Fruit fly (Drosophila melanogaster): ENCODE measurements around the gene CG11837.

Gene CG11837

dm6 chr3R:29027122-29027521 lies 22.2 kb upstream of the CG11837 start, which contains the start of the genes eIF4E6 and CG1951 (continued):
- TF ChIP-seq Hand (GFP tag; optimal IDR thresholded peaks at IDR 0.05), result no peak
- TF ChIP-seq vvl (GFP tag; IDR thresholded peaks at IDR 0.05), result 0 out of 2 replicates have a peak, but pooled peaks have one; percentile 9
- no peak for TF ChIP-seq ash1 (GFP tag; optimal IDR thresholded peaks at IDR 0.05)
- TF ChIP-seq Sin3A (optimal IDR thresholded peaks at IDR 0.05), result peak; percentile 31
- TF ChIP-seq CG6175 (GFP tag; IDR thresholded peaks at IDR 0.05), result no peak
- no peak for TF ChIP-seq CG1647 (GFP tag; optimal IDR thresholded peaks at IDR 0.05)
- TF ChIP-seq CG5245 (GFP tag; optimal IDR thresholded peaks at IDR 0.05), result no peak
- TF ChIP-seq CG10321 (GFP tag; IDR thresholded peaks at IDR 0.05), result no peak
- TF ChIP-seq rib (GFP tag; IDR thresholded peaks at IDR 0.05), result no peak
- no peak for TF ChIP-seq Abd-B (GFP tag; optimal IDR thresholded peaks at IDR 0.05)
- no peak for TF ChIP-seq trh (GFP tag; optimal IDR thresholded peaks at IDR 0.05)
- no peak for TF ChIP-seq bsh (GFP tag; optimal IDR thresholded peaks at IDR 0.05)
- no peak for TF ChIP-seq CG30431 (GFP tag; optimal IDR thresholded peaks at IDR 0.05)
- peak; percentile 93 for TF ChIP-seq inv (GFP tag; IDR thresholded peaks at IDR 0.05; ENCODE audit: partially characterized antibody)
- no peak for TF ChIP-seq CG13894 (tag; optimal IDR thresholded peaks at IDR 0.05)
- TF ChIP-seq CG8281 (tag; optimal IDR thresholded peaks at IDR 0.05), result peak; percentile 10
- TF ChIP-seq repo (GFP tag; optimal IDR thresholded peaks at IDR 0.05), result no peak
- no peak for TF ChIP-seq unpg (GFP tag; optimal IDR thresholded peaks at IDR 0.05)
- no peak for TF ChIP-seq CG14710 (tag; optimal IDR thresholded peaks at IDR 0.05)
- TF ChIP-seq pum (GFP tag; optimal IDR thresholded peaks at IDR 0.05), result no peak
- TF ChIP-seq crp (GFP tag; optimal IDR thresholded peaks at IDR 0.05), result no peak
- TF ChIP-seq CG9932 (GFP tag; IDR thresholded peaks at IDR 0.05), result no peak; the same call in 1 of the 2 replicates
- no peak for TF ChIP-seq CG1792 (GFP tag; optimal IDR thresholded peaks at IDR 0.05)
- no peak for TF ChIP-seq CG8388 (GFP tag; optimal IDR thresholded peaks at IDR 0.05)
- no peak for TF ChIP-seq lola (GFP tag; optimal IDR thresholded peaks at IDR 0.05)
- TF ChIP-seq CG17359 (tag; optimal IDR thresholded peaks at IDR 0.05), result no peak
- TF ChIP-seq stwl (tag; optimal IDR thresholded peaks at IDR 0.05), result peak; percentile 87
- TF ChIP-seq CG7839 (tag; optimal IDR thresholded peaks at IDR 0.05), result no peak
- TF ChIP-seq CG3281 (GFP tag; optimal IDR thresholded peaks at IDR 0.05), result no peak
- peak; percentile 97 for TF ChIP-seq amos (GFP tag; IDR thresholded peaks at IDR 0.05; ENCODE audit: partially characterized antibody)
- no peak for TF ChIP-seq Dfd (GFP tag; optimal IDR thresholded peaks at IDR 0.05)
- no peak for TF ChIP-seq ro (GFP tag; IDR thresholded peaks at IDR 0.05)
- no peak for TF ChIP-seq CG17829 (tag; optimal IDR thresholded peaks at IDR 0.05)
- no peak for TF ChIP-seq CG17802 (tag; optimal IDR thresholded peaks at IDR 0.05)
- TF ChIP-seq chn (GFP tag; optimal IDR thresholded peaks at IDR 0.05), result peak; percentile 7
- TF ChIP-seq CG18764 (GFP tag; optimal IDR thresholded peaks at IDR 0.05), result no peak
- no peak for TF ChIP-seq usp (GFP tag; optimal IDR thresholded peaks at IDR 0.05)
- no peak for TF ChIP-seq Poxn (GFP tag; IDR thresholded peaks at IDR 0.05)
- TF ChIP-seq ci (GFP tag; IDR thresholded peaks at IDR 0.05), result no peak
- TF ChIP-seq Hmr (GFP tag; optimal IDR thresholded peaks at IDR 0.05), result no peak
- TF ChIP-seq CG15073 (GFP tag; optimal IDR thresholded peaks at IDR 0.05), result no peak
- TF ChIP-seq CG9437 (GFP tag; optimal IDR thresholded peaks at IDR 0.05), result no peak
- no peak for TF ChIP-seq CG10959 (GFP tag; IDR thresholded peaks at IDR 0.05)
- peak; percentile 75 for TF ChIP-seq zen (tag; optimal IDR thresholded peaks at IDR 0.05)
- TF ChIP-seq sr (GFP tag; IDR thresholded peaks at IDR 0.05), result no peak
- no peak for TF ChIP-seq Drgx (GFP tag; IDR thresholded peaks at IDR 0.05)
- TF ChIP-seq CG7745 (tag; optimal IDR thresholded peaks at IDR 0.05), result no peak
- no peak for TF ChIP-seq Fer1 (GFP tag; optimal IDR thresholded peaks at IDR 0.05)
- no peak for TF ChIP-seq gsb-n (tag; optimal IDR thresholded peaks at IDR 0.05)
- TF ChIP-seq br (optimal IDR thresholded peaks at IDR 0.05), result no peak
- no peak for TF ChIP-seq sima (GFP tag; optimal IDR thresholded peaks at IDR 0.05)
- no peak for TF ChIP-seq Bteb2 (GFP tag; optimal IDR thresholded peaks at IDR 0.05)

All from whole organism, embryonic.